Fruit fly (Drosophila melanogaster): ENCODE results near the gene CG17036.

- TF ChIP-seq pan (optimal IDR thresholded peaks at IDR 0.05) (no peak), psq (optimal IDR thresholded peaks at IDR 0.05) (no peak), usp (GFP tag; optimal IDR thresholded peaks at IDR 0.05) (no peak), EcR (GFP tag; optimal IDR thresholded peaks at IDR 0.05) (no peak), CG8478 (optimal IDR thresholded peaks at IDR 0.05) (no peak), Dll (optimal IDR thresholded peaks at IDR 0.05) (no peak)
Measured at dm6 chr2L:12712852-12713251, 12.3 kb upstream of the CG17036 start, which contains the start of gene CG5787.
